Fruit fly (Drosophila melanogaster) whole organism, embryonic: ENCODE results near the gene Zn72D.

Experiments
- Adf1 ChIP-seq: fragments of 200-800 bp; sonication (Bioruptor generic); IDR thresholded peaks from 2 replicates; pipeline ENCODE4 v1.3.6; 2022; ENCODE audit warnings: missing biosample characterization, missing genetic modification characterization
- CG10147 ChIP-seq: fragments of 200-800 bp; sonication (Bioruptor generic); optimal IDR thresholded peaks from 2 replicates; lab custom pipeline; 2019; ENCODE audit warnings: missing biosample characterization, mild to moderate bottlenecking, missing genetic modification characterization, moderate library complexity
- CG10321 ChIP-seq: fragments of 200-800 bp; sonication (Bioruptor generic); IDR thresholded peaks from 2 replicates; pipeline ENCODE4 v1.3.6; 2022; ENCODE audit warnings: missing biosample characterization, missing genetic modification characterization
- CG11247 ChIP-seq: fragments of 200-800 bp; sonication (Bioruptor generic); IDR thresholded peaks from 2 replicates; pipeline ENCODE4 v1.3.6; 2022; ENCODE audit warnings: missing biosample characterization, missing genetic modification characterization
- CG11723 ChIP-seq: fragments of 200-800 bp; sonication (Bioruptor generic); optimal IDR thresholded peaks from 2 replicates; lab custom pipeline; 2017; ENCODE audit warnings: missing biosample characterization, mild to moderate bottlenecking, missing genetic modification characterization
- CG12299 ChIP-seq: fragments of 200-800 bp; sonication (Bioruptor generic); optimal IDR thresholded peaks from 2 replicates; lab custom pipeline; 2018; ENCODE audit warnings: missing biosample characterization, mild to moderate bottlenecking, missing genetic modification characterization
- CG15269 ChIP-seq: fragments of 200-800 bp; sonication (Bioruptor generic); optimal IDR thresholded peaks from 2 replicates; lab custom pipeline; 2018; ENCODE audit warnings: missing biosample characterization, mild to moderate bottlenecking, missing genetic modification characterization, moderate library complexity
- CG15479 ChIP-seq: fragments of 200-800 bp; sonication (Bioruptor generic); optimal IDR thresholded peaks from 3 replicates; lab custom pipeline; 2019; ENCODE audit warnings: missing biosample characterization, mild to moderate bottlenecking, missing genetic modification characterization, moderate library complexity
- CG16863 ChIP-seq: fragments of 200-800 bp; sonication (Bioruptor generic); optimal IDR thresholded peaks from 3 replicates; lab custom pipeline; 2016; ENCODE audit warnings: missing biosample characterization, missing genetic modification characterization
- CG17829 ChIP-seq: fragments of 200-800 bp; optimal IDR thresholded peaks from 2 replicates; lab custom pipeline; 2019; ENCODE audit warnings: missing biosample characterization, mild to moderate bottlenecking, missing genetic modification characterization, moderate library complexity
- CG17912 ChIP-seq: fragments of 200-800 bp; sonication (Bioruptor generic); optimal IDR thresholded peaks from 2 replicates; lab custom pipeline; 2018; ENCODE audit warnings: missing biosample characterization, mild to moderate bottlenecking, missing genetic modification characterization
- CG1792 ChIP-seq: fragments of 200-800 bp; sonication (Bioruptor generic); optimal IDR thresholded peaks from 2 replicates; lab custom pipeline; 2016; ENCODE audit warnings: missing biosample characterization, missing genetic modification characterization
- CG30431 ChIP-seq: fragments of 200-800 bp; sonication (Bioruptor generic); optimal IDR thresholded peaks from 2 replicates; lab custom pipeline; 2017; ENCODE audit warnings: missing biosample characterization, missing genetic modification characterization
- CG32772 ChIP-seq: fragments of 200-800 bp; sonication (Bioruptor generic); IDR thresholded peaks from 2 replicates; pipeline ENCODE4 v1.3.6; 2022; ENCODE audit warnings: missing biosample characterization, missing genetic modification characterization
- CG34422 ChIP-seq: fragments of 200-800 bp; sonication (Bioruptor generic); IDR thresholded peaks from 3 replicates; pipeline ENCODE4 v1.3.6; 2022; ENCODE audit warnings: missing biosample characterization, missing genetic modification characterization
- CG4360 ChIP-seq: fragments of 200-800 bp; sonication (Bioruptor generic); IDR thresholded peaks from 2 replicates; pipeline ENCODE4 v1.3.6; 2022; ENCODE audit warnings: missing biosample characterization, missing genetic modification characterization
- CG7271 ChIP-seq: fragments of 200-800 bp; sonication (Bioruptor generic); optimal IDR thresholded peaks from 2 replicates; lab custom pipeline; 2018; ENCODE audit warnings: missing biosample characterization, mild to moderate bottlenecking, missing genetic modification characterization, moderate library complexity
- Dip3 ChIP-seq: fragments of 200-800 bp; sonication (Bioruptor generic); optimal IDR thresholded peaks from 3 replicates; lab custom pipeline; 2016; ENCODE audit warnings: missing biosample characterization, missing genetic modification characterization
- Dll ChIP-seq: fragments of 200-800 bp; sonication (Bioruptor generic); IDR thresholded peaks from 4 replicates; pipeline ENCODE4 v1.3.6; 2022; ENCODE audit warnings: missing biosample characterization, missing genetic modification characterization; ENCODE audit not compliant: partially characterized antibody
- Doc3 ChIP-seq: fragments of 200-800 bp; sonication (Bioruptor generic); IDR thresholded peaks from 3 replicates; pipeline ENCODE4 v1.3.6; 2022; ENCODE audit warnings: missing biosample characterization, missing genetic modification characterization; ENCODE audit not compliant: partially characterized antibody
- Eip74EF ChIP-seq, 2 experiments: fragments of 200-800 bp in 1 of 2; fragments of >200 bp in 1 of 2; sonication (Bioruptor generic) in 1 of 2; optimal IDR thresholded peaks; 2 replicates each; lab custom pipeline; 2017 to 2019; ENCODE audit warnings: missing biosample characterization in 2 of 2, missing genetic modification characterization in 2 of 2, mild to moderate bottlenecking in 1 of 2, moderate library complexity in 1 of 2
- Gsc ChIP-seq: fragments of 200-800 bp; sonication (Bioruptor generic); IDR thresholded peaks from 2 replicates; pipeline ENCODE4 v1.3.6; 2022; ENCODE audit warnings: missing biosample characterization, missing genetic modification characterization
- HmgD ChIP-seq: fragments of 200-800 bp; sonication (Bioruptor generic); optimal IDR thresholded peaks from 3 replicates; lab custom pipeline; 2016; ENCODE audit warnings: missing biosample characterization, missing genetic modification characterization
- Lim3 ChIP-seq: fragments of 200-800 bp; sonication (Bioruptor generic); IDR thresholded peaks from 2 replicates; pipeline ENCODE4 v1.3.6; 2022; ENCODE audit warnings: missing biosample characterization, missing genetic modification characterization
- Med ChIP-seq: fragments of 200-800 bp; sonication (Bioruptor generic); peaks from one replicate; lab custom pipeline; 2016; ENCODE audit warnings: missing biosample characterization, missing genetic modification characterization, mild to moderate bottlenecking, inconsistent platforms, moderate library complexity
- Neu2 ChIP-seq: fragments of 200-800 bp; sonication (Bioruptor generic); optimal IDR thresholded peaks from 3 replicates; lab custom pipeline; 2016; ENCODE audit warnings: missing biosample characterization, missing genetic modification characterization, borderline replicate concordance
- Oaz ChIP-seq: fragments of 200-800 bp; sonication (Bioruptor generic); IDR thresholded peaks from 2 replicates; pipeline ENCODE4 v1.3.6; 2022; ENCODE audit warnings: missing biosample characterization, missing genetic modification characterization
- Sox102F ChIP-seq: fragments of 200-800 bp; sonication (Bioruptor generic); optimal IDR thresholded peaks from 2 replicates; lab custom pipeline; 2018; ENCODE audit warnings: missing biosample characterization, mild to moderate bottlenecking, missing genetic modification characterization, moderate library complexity
- ab ChIP-seq: fragments of 200-800 bp; sonication (Bioruptor generic); optimal IDR thresholded peaks from 2 replicates; lab custom pipeline; 2016; ENCODE audit warnings: missing biosample characterization, missing genetic modification characterization
- abd-A ChIP-seq: fragments of 200-800 bp; sonication (Bioruptor generic); optimal IDR thresholded peaks from 3 replicates; lab custom pipeline; 2019; ENCODE audit warnings: missing biosample characterization, mild to moderate bottlenecking, missing genetic modification characterization, moderate library complexity
- bab2 ChIP-seq: fragments of 200-800 bp; sonication (Bioruptor generic); optimal IDR thresholded peaks from 2 replicates; lab custom pipeline; 2016; ENCODE audit warnings: missing biosample characterization, missing genetic modification characterization
- da ChIP-seq: fragments of 200-800 bp; sonication (Bioruptor generic); optimal IDR thresholded peaks from 2 replicates; lab custom pipeline; 2016; ENCODE audit warnings: missing biosample characterization, missing genetic modification characterization
- disco-r ChIP-seq: fragments of 200-800 bp; sonication (Bioruptor generic); optimal IDR thresholded peaks from 2 replicates; lab custom pipeline; 2016; ENCODE audit warnings: missing biosample characterization, missing genetic modification characterization
- fru ChIP-seq: fragments of >200 bp; optimal IDR thresholded peaks from 2 replicates; lab custom pipeline; 2017
- gt ChIP-seq: fragments of 200-800 bp; sonication (Bioruptor generic); IDR thresholded peaks from 2 replicates; pipeline ENCODE4 v1.3.6; 2022; ENCODE audit warnings: missing biosample characterization, missing genetic modification characterization
- jing ChIP-seq: fragments of 200-800 bp; sonication (Bioruptor generic); optimal IDR thresholded peaks from 2 replicates; lab custom pipeline; 2018; ENCODE audit warnings: missing biosample characterization, mild to moderate bottlenecking, missing genetic modification characterization
- kni ChIP-seq: fragments of 200-800 bp; sonication (Bioruptor generic); optimal IDR thresholded peaks from 3 replicates; lab custom pipeline; 2017; ENCODE audit warnings: mild to moderate bottlenecking, missing biosample characterization, missing genetic modification reagents, missing genetic modification characterization
- mld ChIP-seq: fragments of 200-800 bp; sonication (Bioruptor generic); IDR thresholded peaks from 3 replicates; pipeline ENCODE4 v1.3.6; 2022; ENCODE audit warnings: missing biosample characterization, missing genetic modification characterization; ENCODE audit not compliant: partially characterized antibody
- peb ChIP-seq: fragments of 200-800 bp; sonication (Bioruptor generic); IDR thresholded peaks from 2 replicates; pipeline ENCODE4 v1.3.6; 2022; ENCODE audit warnings: missing biosample characterization, missing genetic modification characterization
- pfk ChIP-seq: fragments of 200-800 bp; sonication (Bioruptor generic); optimal IDR thresholded peaks from 2 replicates; lab custom pipeline; 2018; ENCODE audit warnings: missing biosample characterization, mild to moderate bottlenecking, missing genetic modification characterization, moderate library complexity
- pita ChIP-seq: fragments of 200-800 bp; sonication (Bioruptor generic); optimal IDR thresholded peaks from 2 replicates; lab custom pipeline; 2017; ENCODE audit warnings: missing biosample characterization, mild to moderate bottlenecking, missing genetic modification characterization
- prd ChIP-seq, 3 experiments: fragments of >200 bp in 2 of 3; fragments of 200-800 bp in 1 of 3; sonication (Bioruptor generic) in 1 of 3; optimal IDR thresholded peaks in 2 of 3; IDR thresholded peaks in 1 of 3; 2 replicates in 2 of 3; 3 replicates in 1 of 3; pipeline versions ENCODE4 v1.3.6 to Lab custom; 2017 to 2022; ENCODE audit warnings: missing biosample characterization in 1 of 3, missing genetic modification characterization in 1 of 3
- psq ChIP-seq: fragments of 200-800 bp; sonication (Bioruptor generic); optimal IDR thresholded peaks from 2 replicates; lab custom pipeline; 2017; ENCODE audit warnings: missing biosample characterization, missing genetic modification characterization
- repo ChIP-seq: fragments of 200-800 bp; sonication (Bioruptor generic); optimal IDR thresholded peaks from 2 replicates; lab custom pipeline; 2016; ENCODE audit warnings: missing biosample characterization, missing genetic modification characterization
- scrt ChIP-seq: fragments of 200-800 bp; sonication (Bioruptor generic); optimal IDR thresholded peaks from 2 replicates; lab custom pipeline; 2018; ENCODE audit warnings: missing biosample characterization, mild to moderate bottlenecking, missing genetic modification characterization, moderate library complexity
- slp2 ChIP-seq: fragments of 200-800 bp; sonication (Bioruptor generic); optimal IDR thresholded peaks from 2 replicates; lab custom pipeline; 2016; ENCODE audit warnings: missing biosample characterization, missing genetic modification characterization
- sug ChIP-seq: fragments of 200-800 bp; optimal IDR thresholded peaks from 2 replicates; lab custom pipeline; 2019; ENCODE audit warnings: missing biosample characterization, mild to moderate bottlenecking, missing genetic modification characterization, moderate library complexity
- unpg ChIP-seq: fragments of 200-800 bp; sonication (Bioruptor generic); optimal IDR thresholded peaks from 3 replicates; lab custom pipeline; 2018; ENCODE audit warnings: missing biosample characterization, mild to moderate bottlenecking, missing genetic modification characterization, moderate library complexity
- zfh1 ChIP-seq: fragments of 200-800 bp; sonication (Bioruptor generic); IDR thresholded peaks from 3 replicates; pipeline ENCODE4 v1.3.6; 2022; ENCODE audit warnings: missing biosample characterization, missing genetic modification characterization

Zn72D gene

dm6 chr3L:16131264-16132066 is 19.0 kb upstream of the Zn72D start, which contains the start of the genes Trs20 and elg1 (continued):
- TF ChIP-seq disco-r (no peak), Dip3 (no peak), abd-A (no peak), CG15269 (tag; lab: Kevin White, UChicago) (peak; percentile 69), CG32772 (GFP tag; lab: Robert Waterston, UW) (no peak), fru (lab: Kevin White, UChicago) (no peak), CG4360 (no peak), CG1792 (GFP tag; lab: Kevin White, UChicago) (no peak), gt (GFP tag; lab: Robert Waterston, UW) (no peak), slp2 (GFP tag; lab: Kevin White, UChicago) (no peak), scrt (GFP tag; lab: Kevin White, UChicago) (no peak), Adf1 (GFP tag; lab: Robert Waterston, UW) (no peak), zfh1 (GFP tag; lab: Robert Waterston, UW) (no peak; the same call in 2 of the 3 replicates), CG16863 (GFP tag; lab: Kevin White, UChicago) (no peak), kni (GFP tag; lab: Kevin White, UChicago) (peak; percentile 5), CG34422 (peak; percentile 58; the same call in 2 of the 3 replicates), repo (GFP tag; lab: Kevin White, UChicago) (no peak), sug (tag; lab: Kevin White, UChicago) (peak; percentile 58), pita (no peak), Sox102F (GFP tag; lab: Kevin White, UChicago) (no peak), unpg (GFP tag; lab: Kevin White, UChicago) (peak; percentile 30), da (GFP tag; lab: Kevin White, UChicago) (no peak), jing (GFP tag; lab: Kevin White, UChicago) (no peak), CG12299 (tag; lab: Kevin White, UChicago) (no peak), CG17829 (tag; lab: Kevin White, UChicago) (peak; percentile 75), pfk (GFP tag; lab: Kevin White, UChicago) (no peak), Oaz (GFP tag; lab: Robert Waterston, UW) (no peak), CG17912 (GFP tag; lab: Kevin White, UChicago) (no peak), peb (no peak), mld (GFP tag; lab: Robert Waterston, UW) (no peak), Med (GFP tag; lab: Kevin White, UChicago) (peak; percentile 87), CG30431 (no peak), CG11247 (no peak), HmgD (GFP tag; lab: Kevin White, UChicago) (no peak), Dll (GFP tag; lab: Robert Waterston, UW) (no peak), CG15479 (GFP tag; lab: Kevin White, UChicago) (no peak), psq (GFP tag; lab: Kevin White, UChicago) (no peak), Neu2 (no peak), ab (no peak), Lim3 (GFP tag; lab: Robert Waterston, UW) (no peak), prd (optimal IDR thresholded peaks at IDR 0.05; lab: Kevin White, UChicago) (no peak), prd (GFP tag; IDR thresholded peaks at IDR 0.05; lab: Robert Waterston, UW) (peak; percentile 45; the same call in 1 of the 3 replicates), bab2 (GFP tag; lab: Kevin White, UChicago) (no peak), CG7271 (tag; lab: Kevin White, UChicago) (peak; percentile 13), CG10321 (GFP tag; lab: Robert Waterston, UW) (no peak), Gsc (GFP tag; lab: Robert Waterston, UW) (no peak), CG11723 (GFP tag; lab: Kevin White, UChicago) (no peak), Doc3 (GFP tag; lab: Robert Waterston, UW) (no peak), Eip74EF (GFP tag; optimal IDR thresholded peaks at IDR 0.05; lab: Kevin White, UChicago) (no peak), CG10147 (peak; percentile 7)
